Worm (Caenorhabditis elegans): Measurements from ENCODE around the gene C32C4.16.

The C32C4.16 gene

ce11 chrV:10647043-10647611, at the start of gene C32C4.16, which contains the start of gene C32C4.3:
TSS of gene C32C4.16 (plus strand) at chrV:10647561.
TSS of gene C32C4.3 (minus strand) at chrV:10647143.
- TF ChIP-seq ets-7 (tag; optimal IDR thresholded peaks at IDR 0.05) (no peak), hnd-1 (tag; optimal IDR thresholded peaks at IDR 0.05) (no peak), sea-1 (GFP tag; conservative IDR thresholded peaks at IDR 0.05) (no peak)

ce11 chrV:10598670-10599154, 48.6 kb upstream of the C32C4.16 start, which contains the start of gene scpl-4:
TSS of gene scpl-4 (plus strand) at chrV:10599104.
- no peak for TF ChIP-seq tbx-11 (GFP tag; IDR thresholded peaks at IDR 0.05)

- no peak for TF ChIP-seq F13C5.2 (tag; optimal IDR thresholded peaks at IDR 0.05)
- TF ChIP-seq ceh-36 (tag; optimal IDR thresholded peaks at IDR 0.05), result no peak
- no peak for TF ChIP-seq ama-1 (optimal IDR thresholded peaks at IDR 0.05)
- no peak for TF ChIP-seq ceh-13 (GFP tag; optimal IDR thresholded peaks at IDR 0.05)
- TF ChIP-seq tra-4 (tag; optimal IDR thresholded peaks at IDR 0.05), result no peak
- TF ChIP-seq ets-7 (tag; optimal IDR thresholded peaks at IDR 0.05), result no peak
- TF ChIP-seq scrt-1 (GFP tag; IDR thresholded peaks at IDR 0.05), result no peak
Observed at ce11 chrV:10602051-10602937, 45.1 kb upstream of the C32C4.16 start, which contains the start of gene H27A22.1. TSS of gene H27A22.1 (plus strand) at chrV:10602555.

- TF ChIP-seq hnd-1 (tag; optimal IDR thresholded peaks at IDR 0.05), result no peak
- TF ChIP-seq ets-7 (tag; optimal IDR thresholded peaks at IDR 0.05), result no peak
- TF ChIP-seq ceh-36 (tag; optimal IDR thresholded peaks at IDR 0.05), result no peak
- TF ChIP-seq sea-1 (GFP tag; conservative IDR thresholded peaks at IDR 0.05), result no peak
- TF ChIP-seq hmg-4 (GFP tag; optimal IDR thresholded peaks at IDR 0.05), result no peak
- no peak for TF ChIP-seq scrt-1 (GFP tag; IDR thresholded peaks at IDR 0.05)
- TF ChIP-seq ama-1 (optimal IDR thresholded peaks at IDR 0.05), result no peak
- TF ChIP-seq aly-1 (tag; optimal IDR thresholded peaks at IDR 0.05), result no peak
Observed at ce11 chrV:10615496-10615895, 31.9 kb upstream of the C32C4.16 start, which contains the start of gene H09F14.1. TSS of gene H09F14.1 (minus strand) at chrV:10615596.

DNA sequence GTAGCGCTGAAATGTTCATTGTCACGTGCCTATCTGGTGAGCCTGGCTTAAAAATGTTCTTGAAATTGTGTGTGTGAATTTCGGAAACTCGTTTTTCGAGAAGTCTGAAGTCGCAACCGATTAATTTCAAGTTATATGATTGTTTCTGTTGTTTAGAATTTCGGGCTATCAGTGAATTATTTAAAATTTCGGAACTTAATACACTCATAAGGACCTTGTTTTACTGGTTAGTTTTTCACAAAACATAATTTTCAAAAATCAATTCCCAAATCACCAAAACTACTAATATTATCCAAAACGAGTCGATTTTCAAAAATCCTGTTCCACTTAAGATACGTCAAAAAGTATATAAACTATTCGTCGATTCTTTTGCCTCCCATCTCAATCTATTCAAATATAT, 16.9 kb upstream of the C32C4.16 start:
- no peak for TF ChIP-seq scrt-1 (GFP tag; IDR thresholded peaks at IDR 0.05)
- TF ChIP-seq ceh-13 (GFP tag; optimal IDR thresholded peaks at IDR 0.05), result no peak
- no peak for TF ChIP-seq ama-1 (optimal IDR thresholded peaks at IDR 0.05)
- TF ChIP-seq hmbx-1 (tag; optimal IDR thresholded peaks at IDR 0.05), result no peak
- no peak for TF ChIP-seq flt-1 (GFP tag; IDR thresholded peaks at IDR 0.05)
- no peak for TF ChIP-seq ets-7 (tag; optimal IDR thresholded peaks at IDR 0.05)
- no peak for TF ChIP-seq tra-4 (tag; optimal IDR thresholded peaks at IDR 0.05)
- no peak for TF ChIP-seq F13C5.2 (tag; optimal IDR thresholded peaks at IDR 0.05)
- no peak for TF ChIP-seq tbx-37 (GFP tag; conservative IDR thresholded peaks at IDR 0.05)
- TF ChIP-seq hnd-1 (tag; optimal IDR thresholded peaks at IDR 0.05), result no peak
- no peak for TF ChIP-seq hmg-4 (GFP tag; optimal IDR thresholded peaks at IDR 0.05)
- TF ChIP-seq pes-1 (GFP tag; IDR thresholded peaks at IDR 0.05), result no peak
- no peak for TF ChIP-seq sea-1 (GFP tag; conservative IDR thresholded peaks at IDR 0.05)
- no peak for TF ChIP-seq B0310.2 (tag; optimal IDR thresholded peaks at IDR 0.05)
- TF ChIP-seq ceh-36 (tag; optimal IDR thresholded peaks at IDR 0.05), result no peak

DNA sequence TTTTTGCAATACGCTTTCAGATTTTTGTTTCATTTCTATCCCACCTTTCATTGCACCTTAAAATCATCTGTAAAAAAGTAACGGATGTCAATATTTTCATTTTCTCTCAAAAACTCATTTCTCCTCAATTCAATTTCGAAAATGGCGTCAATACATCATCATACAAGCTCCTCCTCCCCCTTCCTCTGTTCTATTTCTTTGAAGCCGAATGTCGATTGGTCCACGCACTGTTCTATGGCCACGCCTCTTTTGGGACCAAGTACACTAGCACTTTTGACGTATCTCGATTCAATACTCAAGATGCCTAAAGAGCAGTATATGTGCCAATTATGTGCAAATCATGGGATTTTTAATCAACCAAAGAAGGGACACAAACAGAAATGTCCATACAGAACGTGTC, 14.6 kb upstream of the C32C4.16 start, which contains the start of gene mab-23:
TSS of gene mab-23 (plus strand) at position 301 of the 400 bp plus-strand sequence.
- TF ChIP-seq ceh-36 (tag; optimal IDR thresholded peaks at IDR 0.05) (no peak), tbx-37 (GFP tag; conservative IDR thresholded peaks at IDR 0.05) (no peak), tra-4 (tag; optimal IDR thresholded peaks at IDR 0.05) (no peak), tbx-11 (GFP tag; IDR thresholded peaks at IDR 0.05) (no peak), ama-1 (optimal IDR thresholded peaks at IDR 0.05) (no peak), hnd-1 (tag; optimal IDR thresholded peaks at IDR 0.05) (no peak), scrt-1 (GFP tag; IDR thresholded peaks at IDR 0.05) (no peak), B0310.2 (tag; optimal IDR thresholded peaks at IDR 0.05) (no peak), F13C5.2 (tag; optimal IDR thresholded peaks at IDR 0.05) (no peak), aly-1 (tag; optimal IDR thresholded peaks at IDR 0.05) (no peak), ceh-13 (GFP tag; optimal IDR thresholded peaks at IDR 0.05) (no peak), sea-1 (GFP tag; conservative IDR thresholded peaks at IDR 0.05) (no peak), hmbx-1 (tag; optimal IDR thresholded peaks at IDR 0.05) (no peak), flt-1 (GFP tag; IDR thresholded peaks at IDR 0.05) (no peak), hmg-4 (GFP tag; optimal IDR thresholded peaks at IDR 0.05) (no peak), pes-1 (GFP tag; IDR thresholded peaks at IDR 0.05) (no peak), ets-7 (tag; optimal IDR thresholded peaks at IDR 0.05) (no peak)

DNA sequence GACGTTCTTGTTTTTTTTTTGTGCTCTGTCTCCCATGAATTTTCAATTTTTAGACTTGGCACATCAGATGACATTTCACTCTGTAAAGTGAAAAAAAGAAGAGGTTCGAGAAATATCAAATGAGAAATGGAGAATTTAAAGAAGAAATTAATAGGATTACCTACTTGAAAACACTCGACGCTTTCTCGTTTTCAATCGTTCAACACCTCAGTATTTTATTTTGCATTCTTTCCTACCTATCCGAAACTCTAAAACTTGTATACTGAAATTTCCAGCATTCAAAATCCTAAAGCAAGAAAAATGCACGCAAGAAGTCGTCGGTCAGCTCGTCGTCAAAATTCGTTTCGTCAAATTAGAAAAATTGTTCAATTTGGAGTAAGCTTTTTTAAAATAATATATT, 11.6 kb upstream of the C32C4.16 start, which contains the start of gene kvs-2:
TSS of gene kvs-2 (plus strand) at position 301 of the 400 bp plus-strand sequence.
- TF ChIP-seq scrt-1 (GFP tag; IDR thresholded peaks at IDR 0.05) (no peak), hmbx-1 (tag; optimal IDR thresholded peaks at IDR 0.05) (no peak), tra-4 (tag; optimal IDR thresholded peaks at IDR 0.05) (no peak), aly-1 (tag; optimal IDR thresholded peaks at IDR 0.05) (no peak), flt-1 (GFP tag; IDR thresholded peaks at IDR 0.05) (no peak), ceh-13 (GFP tag; optimal IDR thresholded peaks at IDR 0.05) (no peak), ama-1 (optimal IDR thresholded peaks at IDR 0.05) (no peak), F13C5.2 (tag; optimal IDR thresholded peaks at IDR 0.05) (no peak), sea-1 (GFP tag; conservative IDR thresholded peaks at IDR 0.05) (no peak), ceh-36 (tag; optimal IDR thresholded peaks at IDR 0.05) (no peak), hnd-1 (tag; optimal IDR thresholded peaks at IDR 0.05) (no peak)
